Worm (Caenorhabditis elegans) whole organism, L3 larva: ENCODE measurements around the gene C10G8.3.

ENCODE experiments used
- R02D3.7 ChIP-seq: fragments of 150-350 bp; optimal IDR thresholded peaks from 2 replicates; lab custom pipeline; 2014; ENCODE audit warnings: missing biosample characterization, missing genetic modification characterization
- ZK546.5 ChIP-seq: sonication (generic microtip); optimal IDR thresholded peaks from 2 replicates; lab custom pipeline; 2017; ENCODE audit warnings: missing biosample characterization, missing genetic modification characterization
- aly-2 ChIP-seq: fragments of 150-350 bp; optimal IDR thresholded peaks from 2 replicates; lab custom pipeline; 2014; ENCODE audit warnings: missing biosample characterization, missing genetic modification characterization
- ama-1 ChIP-seq: fragments of 150-350 bp; optimal IDR thresholded peaks from 2 replicates; lab custom pipeline; 2018
- ceh-16 ChIP-seq: sonication (generic microtip); optimal IDR thresholded peaks from 2 replicates; lab custom pipeline; 2017; ENCODE audit warnings: missing biosample characterization, missing genetic modification characterization
- ceh-28 ChIP-seq: fragments of 150-350 bp; optimal IDR thresholded peaks from 2 replicates; lab custom pipeline; 2014; ENCODE audit warnings: missing biosample characterization, missing genetic modification reagents, missing genetic modification characterization
- ceh-82 ChIP-seq: fragments of 150-350 bp; optimal IDR thresholded peaks from 2 replicates; lab custom pipeline; 2014; ENCODE audit warnings: missing biosample characterization, missing genetic modification characterization
- ceh-9 ChIP-seq: sonication (generic microtip); optimal IDR thresholded peaks from 2 replicates; lab custom pipeline; 2018; ENCODE audit warnings: missing biosample characterization, missing genetic modification characterization
- daf-12 ChIP-seq: fragments of 150-350 bp; optimal IDR thresholded peaks from 2 replicates; lab custom pipeline; 2014; ENCODE audit warnings: missing biosample characterization, missing genetic modification reagents, missing genetic modification characterization
- egl-27 ChIP-seq: sonication (generic microtip); optimal IDR thresholded peaks from 4 replicates; lab custom pipeline; 2017; ENCODE audit warnings: missing biosample characterization, missing genetic modification reagents, missing genetic modification characterization
- egl-5 ChIP-seq: fragments of 150-350 bp; optimal IDR thresholded peaks from 2 replicates; lab custom pipeline; 2017; ENCODE audit warnings: missing biosample characterization, missing genetic modification reagents, missing genetic modification characterization, inconsistent platforms
- elt-1 ChIP-seq: fragments of 150-350 bp; optimal IDR thresholded peaks from 2 replicates; lab custom pipeline; 2014; ENCODE audit warnings: missing biosample characterization, missing genetic modification characterization
- elt-3 ChIP-seq, 3 experiments: fragments of 150-350 bp in 1 of 3; sonication (generic microtip) in 2 of 3; optimal IDR thresholded peaks; 2 replicates in 2 of 3; 4 replicates in 1 of 3; lab custom pipeline; 2014 to 2017; ENCODE audit warnings: missing biosample characterization in 3 of 3, missing genetic modification characterization in 3 of 3
- eor-1 ChIP-seq, 2 experiments: fragments of 150-350 bp; optimal IDR thresholded peaks; 2 replicates each; lab custom pipeline; 2014 to 2018; ENCODE audit warnings: missing biosample characterization in 2 of 2, missing genetic modification characterization in 2 of 2
- fkh-10 ChIP-seq: sonication (generic microtip); optimal IDR thresholded peaks from 2 replicates; lab custom pipeline; 2017; ENCODE audit warnings: missing biosample characterization, missing genetic modification reagents, missing genetic modification characterization
- fkh-2 ChIP-seq: fragments of 150-350 bp; optimal IDR thresholded peaks from 2 replicates; lab custom pipeline; 2014; ENCODE audit warnings: missing biosample characterization, missing genetic modification reagents, missing genetic modification characterization
- fos-1 ChIP-seq: fragments of 150-350 bp; optimal IDR thresholded peaks from 2 replicates; lab custom pipeline; 2014; ENCODE audit warnings: missing biosample characterization, missing genetic modification characterization
- hmg-11 ChIP-seq: sonication (generic microtip); optimal IDR thresholded peaks from 2 replicates; lab custom pipeline; 2016; ENCODE audit warnings: missing genetic modification characterization, missing compliant biosample characterization
- jun-1 ChIP-seq: fragments of 150-350 bp; optimal IDR thresholded peaks from 2 replicates; lab custom pipeline; 2014; ENCODE audit warnings: missing biosample characterization, missing genetic modification reagents, missing genetic modification characterization
- lin-15B ChIP-seq: fragments of 150-350 bp; optimal IDR thresholded peaks from 2 replicates; lab custom pipeline; 2014; ENCODE audit warnings: missing biosample characterization, missing genetic modification characterization
- lin-39 ChIP-seq: fragments of 150-350 bp; optimal IDR thresholded peaks from 2 replicates; lab custom pipeline; 2018; ENCODE audit warnings: missing biosample characterization, missing genetic modification reagents, missing genetic modification characterization
- lsy-12 ChIP-seq: sonication (generic microtip); optimal IDR thresholded peaks from 2 replicates; lab custom pipeline; 2016; ENCODE audit warnings: mild to moderate bottlenecking, missing genetic modification characterization, missing compliant biosample characterization
- mdl-1 ChIP-seq: fragments of 150-350 bp; optimal IDR thresholded peaks from 2 replicates; lab custom pipeline; 2014; ENCODE audit warnings: missing biosample characterization, missing genetic modification characterization
- mml-1 ChIP-seq: fragments of 150-350 bp; sonication (generic microtip); optimal IDR thresholded peaks from 3 replicates; lab custom pipeline; 2014; ENCODE audit warnings: missing biosample characterization, missing genetic modification characterization
- nfya-1 ChIP-seq: sonication (generic microtip); optimal IDR thresholded peaks from 2 replicates; lab custom pipeline; 2017; ENCODE audit warnings: missing genetic modification characterization, mild to moderate bottlenecking, missing compliant biosample characterization, antibody characterized with exemption, moderate library complexity; ENCODE audit not compliant: insufficient read depth
- nhr-11 ChIP-seq: fragments of 150-350 bp; optimal IDR thresholded peaks from 2 replicates; lab custom pipeline; 2014; ENCODE audit warnings: missing biosample characterization, missing genetic modification characterization
- nhr-12 ChIP-seq: fragments of 150-350 bp; optimal IDR thresholded peaks from 2 replicates; lab custom pipeline; 2014; ENCODE audit warnings: missing biosample characterization, missing genetic modification characterization
- nhr-23 ChIP-seq: fragments of 150-350 bp; optimal IDR thresholded peaks from 2 replicates; lab custom pipeline; 2014; ENCODE audit warnings: missing biosample characterization, missing genetic modification reagents, missing genetic modification characterization
- nhr-237 ChIP-seq: fragments of 150-350 bp; optimal IDR thresholded peaks from 2 replicates; lab custom pipeline; 2014; ENCODE audit warnings: missing biosample characterization, missing genetic modification characterization
- nhr-25 ChIP-seq: sonication (generic microtip); optimal IDR thresholded peaks from 2 replicates; lab custom pipeline; 2017; ENCODE audit warnings: missing biosample characterization, missing genetic modification characterization
- nhr-28 ChIP-seq: fragments of 150-350 bp; optimal IDR thresholded peaks from 2 replicates; lab custom pipeline; 2014; ENCODE audit warnings: missing biosample characterization, missing genetic modification characterization
- nhr-43 ChIP-seq: sonication (generic microtip); optimal IDR thresholded peaks from 2 replicates; lab custom pipeline; 2016; ENCODE audit warnings: mild to moderate bottlenecking, missing genetic modification characterization, missing compliant biosample characterization; ENCODE audit not compliant: poor library complexity, severe bottlenecking
- nhr-67 ChIP-seq: fragments of 150-350 bp; optimal IDR thresholded peaks from 2 replicates; lab custom pipeline; 2014; ENCODE audit warnings: missing biosample characterization, missing genetic modification characterization
- nhr-76 ChIP-seq: fragments of 150-350 bp; sonication (generic microtip); optimal IDR thresholded peaks from 5 replicates; lab custom pipeline; 2014; ENCODE audit warnings: missing biosample characterization, missing genetic modification characterization
- nhr-77 ChIP-seq: fragments of 150-350 bp; optimal IDR thresholded peaks from 2 replicates; lab custom pipeline; 2014; ENCODE audit warnings: missing biosample characterization, missing genetic modification characterization
- pha-4 ChIP-seq: fragments of 150-350 bp; optimal IDR thresholded peaks from 2 replicates; lab custom pipeline; 2014; ENCODE audit warnings: missing biosample characterization, missing genetic modification reagents, missing genetic modification characterization
- pqm-1 ChIP-seq: fragments of 150-350 bp; optimal IDR thresholded peaks from 2 replicates; lab custom pipeline; 2017; ENCODE audit warnings: missing biosample characterization, missing genetic modification characterization, inconsistent platforms
- sea-2 ChIP-seq: fragments of 150-350 bp; sonication (generic microtip); optimal IDR thresholded peaks from 4 replicates; lab custom pipeline; 2014; ENCODE audit warnings: missing biosample characterization, missing genetic modification reagents, missing genetic modification characterization
- skn-1 ChIP-seq: fragments of 150-350 bp; optimal IDR thresholded peaks from 2 replicates; lab custom pipeline; 2014; ENCODE audit warnings: missing biosample characterization, missing genetic modification characterization
- snpc-4 ChIP-seq: fragments of 150-350 bp; optimal IDR thresholded peaks from 2 replicates; lab custom pipeline; 2014; ENCODE audit warnings: missing biosample characterization, missing genetic modification characterization
- tbx-2 ChIP-seq: sonication (generic microtip); optimal IDR thresholded peaks from 2 replicates; lab custom pipeline; 2016; ENCODE audit warnings: mild to moderate bottlenecking, missing genetic modification characterization, missing compliant biosample characterization
- unc-39 ChIP-seq: sonication (generic microtip); optimal IDR thresholded peaks from 4 replicates; lab custom pipeline; 2017; ENCODE audit warnings: missing biosample characterization, missing genetic modification characterization
- zag-1 ChIP-seq: fragments of 150-350 bp; optimal IDR thresholded peaks from 2 replicates; lab custom pipeline; 2014; ENCODE audit warnings: missing biosample characterization, missing genetic modification characterization
- ztf-11 ChIP-seq: fragments of 150-350 bp; optimal IDR thresholded peaks from 2 replicates; lab custom pipeline; 2014; ENCODE audit warnings: missing biosample characterization, missing genetic modification characterization
- ztf-4 ChIP-seq: fragments of 150-350 bp; optimal IDR thresholded peaks from 2 replicates; lab custom pipeline; 2014; ENCODE audit warnings: missing biosample characterization, missing genetic modification characterization

Gene C10G8.3

DNA sequence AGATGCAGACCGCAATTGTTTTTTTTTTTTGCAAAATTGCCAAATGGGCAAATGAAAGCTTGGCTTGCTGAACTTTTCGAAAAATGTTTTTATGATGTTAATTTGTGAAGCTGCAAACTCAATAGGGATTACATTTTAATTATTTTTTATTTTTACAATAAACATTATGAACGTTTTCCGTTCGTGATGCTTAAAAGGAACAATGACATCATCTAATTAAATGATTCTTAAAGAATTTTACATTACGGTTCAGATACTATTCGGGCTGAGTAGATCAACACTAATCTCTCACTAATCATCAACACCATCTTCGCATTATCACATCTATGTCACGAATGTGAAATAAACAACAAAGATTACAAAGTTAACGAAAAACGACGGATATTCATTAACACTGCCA, at the start of gene C10G8.3:
TSS of gene C10G8.3 (plus strand) at position 301 of the 400 bp plus-strand sequence.
- TF ChIP-seq aly-2 (tag; lab: Kevin White, UChicago) (no peak), ztf-4 (no peak), snpc-4 (no peak)

ce11 chrV:5262999-5263398, 49.6 kb upstream of the C10G8.3 start, which contains the start of gene cest-30:
Gene cest-30, minus strand, starts transcription at chrV:5263099.
- TF ChIP-seq aly-2 (tag; lab: Kevin White, UChicago) (no peak), ceh-82 (tag; lab: Kevin White, UChicago) (no peak), nhr-77 (tag; lab: Kevin White, UChicago) (no peak), pha-4 (no peak), elt-1 (tag; lab: Kevin White, UChicago) (no peak), ceh-9 (tag; lab: Kevin White, UChicago) (no peak), nhr-25 (tag; lab: Kevin White, UChicago) (no peak), lin-15B (tag; lab: Kevin White, UChicago) (no peak), sea-2 (GFP tag; lab: Kevin White, UChicago) (no peak)

- TF ChIP-seq nhr-67 (tag; lab: Kevin White, UChicago) (no peak), ama-1 (no peak), ceh-28 (tag; lab: Kevin White, UChicago) (no peak), pqm-1 (tag; lab: Kevin White, UChicago) (no peak), snpc-4 (no peak), nhr-12 (tag; lab: Kevin White, UChicago) (no peak), nhr-23 (no peak), nhr-76 (tag; lab: Kevin White, UChicago) (no peak), ceh-82 (tag; lab: Kevin White, UChicago) (no peak), nhr-43 (tag; lab: Kevin White, UChicago) (no peak), ztf-4 (no peak), fkh-10 (GFP tag; lab: Kevin White, UChicago) (no peak), daf-12 (tag; lab: Kevin White, UChicago) (no peak), ZK546.5 (tag; lab: Kevin White, UChicago) (no peak), mdl-1 (tag; lab: Kevin White, UChicago) (no peak), fos-1 (tag; lab: Kevin White, UChicago) (no peak)
Observed at ce11 chrV:5265581-5265980, 47.0 kb upstream of the C10G8.3 start, which contains the start of the genes srt-69 and B0238.12. Gene srt-69, minus strand, starts transcription at chrV:5265681. Gene B0238.12, plus strand, starts transcription at chrV:5265844.

DNA sequence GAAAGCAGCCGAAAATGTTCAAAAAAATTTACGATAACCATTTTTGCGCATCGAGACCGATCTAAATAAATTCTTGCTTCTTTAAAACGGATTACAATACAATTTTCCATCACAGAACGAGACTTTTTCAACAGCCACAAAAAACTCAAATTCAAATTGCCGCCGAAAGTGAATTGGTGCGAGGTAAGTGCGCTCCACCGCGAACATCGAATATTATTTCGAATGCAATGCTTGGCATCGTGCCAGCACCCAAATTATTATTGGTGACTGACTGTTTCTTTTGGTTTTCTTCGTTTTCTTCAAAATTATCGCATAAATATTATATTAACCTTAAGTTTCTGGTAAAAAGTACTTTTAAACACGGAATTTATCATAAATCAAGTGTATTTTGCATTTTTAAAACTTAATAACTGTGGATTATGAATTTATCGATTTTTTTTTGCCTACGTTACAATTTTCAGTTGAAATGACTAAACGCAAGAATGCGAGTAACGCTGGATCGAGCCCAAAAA, 43.5 kb upstream of the C10G8.3 start, which contains the start of gene penr-1:
TSS of gene penr-1 (plus strand) at position 462 of the 512 bp plus-strand sequence.
- TF ChIP-seq daf-12 (tag; lab: Kevin White, UChicago): no peak
- TF ChIP-seq nhr-76 (tag; lab: Kevin White, UChicago): no peak
- no peak for TF ChIP-seq nhr-11 (tag; lab: Kevin White, UChicago)
- no peak for TF ChIP-seq fos-1 (tag; lab: Kevin White, UChicago)
- TF ChIP-seq egl-5 (tag; lab: Kevin White, UChicago): peak; percentile 63
- no peak for TF ChIP-seq ztf-4
- TF ChIP-seq nhr-43 (tag; lab: Kevin White, UChicago): no peak
- TF ChIP-seq nhr-28 (tag; lab: Kevin White, UChicago): no peak
- TF ChIP-seq nhr-12 (tag; lab: Kevin White, UChicago): no peak
- no peak for TF ChIP-seq fkh-2 (tag; lab: Kevin White, UChicago)
- peak; percentile 1 for TF ChIP-seq lin-39 (tag; lab: Kevin White, UChicago)
- no peak for TF ChIP-seq skn-1 (tag; lab: Kevin White, UChicago)
- peak; percentile 69 for TF ChIP-seq nfya-1 (tag; lab: Kevin White, UChicago)
- no peak for TF ChIP-seq zag-1
- TF ChIP-seq lsy-12 (tag; lab: Kevin White, UChicago): no peak
- no peak for TF ChIP-seq ama-1
- TF ChIP-seq jun-1 (tag; lab: Kevin White, UChicago): no peak
- no peak for TF ChIP-seq elt-3 (tag; optimal IDR thresholded peaks at IDR 0.05; lab: Kevin White, UChicago)
- no peak for TF ChIP-seq tbx-2 (tag; lab: Kevin White, UChicago)
- TF ChIP-seq unc-39: no peak
- no peak for TF ChIP-seq ztf-11
- no peak for TF ChIP-seq eor-1 (tag; optimal IDR thresholded peaks at IDR 0.05; lab: Kevin White, UChicago)
- TF ChIP-seq nhr-237 (tag; lab: Kevin White, UChicago): no peak
- no peak for TF ChIP-seq mml-1 (tag; lab: Kevin White, UChicago)
- TF ChIP-seq hmg-11 (tag; lab: Kevin White, UChicago): peak; percentile 62
- no peak for TF ChIP-seq nhr-67 (tag; lab: Kevin White, UChicago)
- TF ChIP-seq ceh-82 (tag; lab: Kevin White, UChicago): no peak
- peak; percentile 53 for TF ChIP-seq nhr-25 (tag; lab: Kevin White, UChicago)
- no peak for TF ChIP-seq egl-27
- TF ChIP-seq mdl-1 (tag; lab: Kevin White, UChicago): no peak
- TF ChIP-seq sea-2 (GFP tag; lab: Kevin White, UChicago): no peak
- TF ChIP-seq R02D3.7 (tag; lab: Kevin White, UChicago): no peak
- TF ChIP-seq pqm-1 (tag; lab: Kevin White, UChicago): no peak
- no peak for TF ChIP-seq fkh-10 (GFP tag; lab: Kevin White, UChicago)
- TF ChIP-seq ceh-16 (tag; lab: Kevin White, UChicago): no peak
- peak; percentile 74 for TF ChIP-seq lin-15B (tag; lab: Kevin White, UChicago)
- no peak for TF ChIP-seq ZK546.5 (tag; lab: Kevin White, UChicago)
- TF ChIP-seq ceh-28 (tag; lab: Kevin White, UChicago): no peak
- TF ChIP-seq nhr-77 (tag; lab: Kevin White, UChicago): no peak
